Worm (Caenorhabditis elegans): ENCODE data around the gene ceh-75.

- no peak for TF ChIP-seq sptf-1 (tag; optimal IDR thresholded peaks at IDR 0.05)
- no peak for TF ChIP-seq snpc-4 (tag; optimal IDR thresholded peaks at IDR 0.05)
- no peak for TF ChIP-seq ama-1 (optimal IDR thresholded peaks at IDR 0.05)
- no peak for TF ChIP-seq nhr-12 (tag; optimal IDR thresholded peaks at IDR 0.05)
- TF ChIP-seq aly-2 (tag; optimal IDR thresholded peaks at IDR 0.05) = no peak
- no peak for TF ChIP-seq nhr-85 (tag)
- TF ChIP-seq nhr-28 (tag; optimal IDR thresholded peaks at IDR 0.05) = no peak
- TF ChIP-seq nhr-11 (tag; optimal IDR thresholded peaks at IDR 0.05) = no peak
- no peak for TF ChIP-seq pqm-1 (tag; optimal IDR thresholded peaks at IDR 0.05)
- no peak for TF ChIP-seq Y116A8C.19 (tag; optimal IDR thresholded peaks at IDR 0.05; ENCODE audit: borderline replicate concordance)
- TF ChIP-seq nhr-77 (tag; optimal IDR thresholded peaks at IDR 0.05) = no peak
- TF ChIP-seq ztf-4 (tag; optimal IDR thresholded peaks at IDR 0.05) = no peak
These were observed 43.1 kb downstream of the ceh-75 start for ce11 chrV:9964152-9964785.

Measured in whole organism, L1 larva.